Worm (Caenorhabditis elegans) whole organism, L1 larva: ENCODE results near the gene F59B10.6.

ENCODE experiments used
- C34B4.2 ChIP-seq: sonication (generic microtip); optimal IDR thresholded peaks from 2 replicates; lab custom pipeline; 2017; ENCODE audit warnings: mild to moderate bottlenecking, missing genetic modification characterization, missing compliant biosample characterization
- Y116A8C.19 ChIP-seq: sonication (generic microtip); optimal IDR thresholded peaks from 2 replicates; lab custom pipeline; 2016; ENCODE audit warnings: missing compliant biosample characterization, missing genetic modification characterization, borderline replicate concordance
- aha-1 ChIP-seq: fragments of 150-350 bp; optimal IDR thresholded peaks from 2 replicates; lab custom pipeline; 2014; ENCODE audit warnings: missing biosample characterization, missing genetic modification characterization
- aly-2 ChIP-seq: fragments of 150-350 bp; optimal IDR thresholded peaks from 2 replicates; lab custom pipeline; 2014; ENCODE audit warnings: missing biosample characterization, missing genetic modification characterization
- ama-1 ChIP-seq: fragments of 150-350 bp; optimal IDR thresholded peaks from 2 replicates; lab custom pipeline; 2014
- ceh-8 ChIP-seq: fragments of 200-800 bp; sonication (Bioruptor generic); optimal IDR thresholded peaks from 2 replicates; lab custom pipeline; 2018; ENCODE audit warnings: mild to moderate bottlenecking, missing genetic modification characterization, moderate library complexity, missing compliant biosample characterization
- ceh-90 ChIP-seq: sonication (generic microtip); optimal IDR thresholded peaks from 2 replicates; lab custom pipeline; 2016; ENCODE audit warnings: missing genetic modification characterization, missing compliant biosample characterization
- ces-1 ChIP-seq: fragments of 150-350 bp; optimal IDR thresholded peaks from 2 replicates; lab custom pipeline; 2014; ENCODE audit warnings: missing biosample characterization, missing genetic modification reagents, missing genetic modification characterization
- dpl-1 ChIP-seq, 3 experiments: fragments of 150-350 bp in 2 of 3; sonication (generic microtip) in 1 of 3; optimal IDR thresholded peaks; 2 replicates each; lab custom pipeline; 2014 to 2017; ENCODE audit warnings: missing biosample characterization in 3 of 3, missing genetic modification characterization in 3 of 3, missing genetic modification reagents in 3 of 3
- dsc-1 ChIP-seq: sonication (generic microtip); optimal IDR thresholded peaks from 2 replicates; lab custom pipeline; 2016; ENCODE audit warnings: mild to moderate bottlenecking, missing genetic modification characterization, missing compliant biosample characterization
- efl-1 ChIP-seq, 4 experiments: fragments of 150-350 bp; optimal IDR thresholded peaks in 3 of 4; peaks in 1 of 4; 1 replicate in 1 of 4; 2 replicates in 3 of 4; lab custom pipeline; 2014; ENCODE audit warnings: missing biosample characterization in 2 of 4, missing genetic modification characterization in 2 of 4, missing genetic modification reagents in 2 of 4
- egl-13 ChIP-seq: sonication (generic microtip); optimal IDR thresholded peaks from 2 replicates; lab custom pipeline; 2016; ENCODE audit warnings: missing genotype, missing genetic modification reagents, missing genetic modification characterization, missing compliant biosample characterization
- elt-3 ChIP-seq, 6 experiments: fragments of 150-350 bp in 1 of 6; sonication (generic microtip); optimal IDR thresholded peaks; 2 replicates each; lab custom pipeline; 2017 to 2018; ENCODE audit warnings: missing biosample characterization in 6 of 6, missing genetic modification characterization in 6 of 6, inconsistent platforms in 1 of 6
- fkh-4 ChIP-seq: sonication (generic microtip); optimal IDR thresholded peaks from 2 replicates; lab custom pipeline; 2016; ENCODE audit warnings: missing compliant biosample characterization, missing genetic modification characterization, borderline replicate concordance
- fkh-8 ChIP-seq: sonication (generic microtip); optimal IDR thresholded peaks from 2 replicates; lab custom pipeline; 2016; ENCODE audit warnings: mild to moderate bottlenecking, missing genetic modification characterization, missing compliant biosample characterization
- hlh-17 ChIP-seq: fragments of 200-800 bp; sonication (Bioruptor generic); optimal IDR thresholded peaks from 2 replicates; lab custom pipeline; 2018; ENCODE audit warnings: missing genetic modification characterization, mild to moderate bottlenecking, missing compliant biosample characterization, moderate library complexity, borderline replicate concordance
- hpl-2 ChIP-seq: fragments of 150-350 bp; optimal IDR thresholded peaks from 2 replicates; lab custom pipeline; 2014; ENCODE audit warnings: missing biosample characterization, missing genetic modification reagents, missing genetic modification characterization
- irx-1 ChIP-seq: sonication (generic microtip); optimal IDR thresholded peaks from 2 replicates; lab custom pipeline; 2016; ENCODE audit warnings: missing genetic modification characterization, missing compliant biosample characterization
- isw-1 ChIP-seq: fragments of 200-800 bp; sonication (Bioruptor generic); IDR thresholded peaks from 2 replicates; pipeline ENCODE4 v1.3.6; 2022; ENCODE audit warnings: missing genetic modification characterization, missing compliant biosample characterization
- lin-13 ChIP-seq: fragments of 150-350 bp; optimal IDR thresholded peaks from 2 replicates; lab custom pipeline; 2014; ENCODE audit warnings: missing biosample characterization, missing genetic modification reagents, missing genetic modification characterization
- lin-35 ChIP-seq, 2 experiments: fragments of 150-350 bp; optimal IDR thresholded peaks; 2 replicates each; lab custom pipeline; 2014; ENCODE audit warnings: missing biosample characterization in 2 of 2, missing genetic modification characterization in 2 of 2, missing genetic modification reagents in 2 of 2
- mep-1 ChIP-seq: fragments of 150-350 bp; optimal IDR thresholded peaks from 2 replicates; lab custom pipeline; 2014; ENCODE audit warnings: missing biosample characterization, missing genetic modification characterization
- nhr-11 ChIP-seq: fragments of 150-350 bp; optimal IDR thresholded peaks from 2 replicates; lab custom pipeline; 2014; ENCODE audit warnings: missing biosample characterization, missing genetic modification characterization
- nhr-28 ChIP-seq: fragments of 150-350 bp; optimal IDR thresholded peaks from 2 replicates; lab custom pipeline; 2014; ENCODE audit warnings: missing biosample characterization, missing genetic modification characterization
- nhr-47 ChIP-seq: sonication (generic microtip); optimal IDR thresholded peaks from 2 replicates; lab custom pipeline; 2016; ENCODE audit warnings: mild to moderate bottlenecking, missing genetic modification characterization, moderate library complexity, missing compliant biosample characterization
- nhr-85 ChIP-seq: sonication (generic microtip); peaks from one replicate; lab custom pipeline; 2016; ENCODE audit warnings: missing genetic modification characterization, inconsistent platforms, missing compliant biosample characterization
- nhr-90 ChIP-seq: sonication (generic microtip); optimal IDR thresholded peaks from 2 replicates; lab custom pipeline; 2016; ENCODE audit warnings: mild to moderate bottlenecking, missing genetic modification characterization, missing compliant biosample characterization; ENCODE audit not compliant: poor library complexity
- pag-3 ChIP-seq: sonication (generic microtip); optimal IDR thresholded peaks from 2 replicates; lab custom pipeline; 2017; ENCODE audit warnings: missing genetic modification characterization, mild to moderate bottlenecking, missing compliant biosample characterization, antibody characterized with exemption, borderline replicate concordance; ENCODE audit not compliant: insufficient read depth
- pqm-1 ChIP-seq: sonication (generic microtip); optimal IDR thresholded peaks from 3 replicates; lab custom pipeline; 2017; ENCODE audit warnings: missing biosample characterization, missing genetic modification characterization
- rnt-1 ChIP-seq: sonication (generic microtip); optimal IDR thresholded peaks from 2 replicates; lab custom pipeline; 2016; ENCODE audit warnings: mild to moderate bottlenecking, missing genetic modification characterization, moderate library complexity, missing compliant biosample characterization
- snu-23 ChIP-seq: sonication (generic microtip); optimal IDR thresholded peaks from 2 replicates; lab custom pipeline; 2016; ENCODE audit warnings: missing genetic modification characterization, missing compliant biosample characterization
- sup-37 ChIP-seq: fragments of 200-800 bp; sonication (Bioruptor generic); optimal IDR thresholded peaks from 2 replicates; lab custom pipeline; 2018; ENCODE audit warnings: mild to moderate bottlenecking, missing genetic modification characterization, missing compliant biosample characterization
- tbx-2 ChIP-seq: sonication (generic microtip); optimal IDR thresholded peaks from 2 replicates; lab custom pipeline; 2016; ENCODE audit warnings: missing genetic modification characterization, missing compliant biosample characterization
- vab-15 ChIP-seq: sonication (generic microtip); optimal IDR thresholded peaks from 2 replicates; lab custom pipeline; 2017; ENCODE audit warnings: missing genotype, mild to moderate bottlenecking, missing genetic modification characterization, missing compliant biosample characterization
- zag-1 ChIP-seq: fragments of 150-350 bp; optimal IDR thresholded peaks from 2 replicates; lab custom pipeline; 2014; ENCODE audit warnings: missing biosample characterization, missing genetic modification characterization
- zip-4 ChIP-seq: fragments of 200-800 bp; sonication (Bioruptor generic); optimal IDR thresholded peaks from 2 replicates; lab custom pipeline; 2018; ENCODE audit warnings: mild to moderate bottlenecking, missing genetic modification characterization, moderate library complexity, missing compliant biosample characterization
- ztf-4 ChIP-seq: fragments of 150-350 bp; optimal IDR thresholded peaks from 2 replicates; lab custom pipeline; 2014; ENCODE audit warnings: missing biosample characterization, missing genetic modification characterization

The F59B10.6 gene

DNA sequence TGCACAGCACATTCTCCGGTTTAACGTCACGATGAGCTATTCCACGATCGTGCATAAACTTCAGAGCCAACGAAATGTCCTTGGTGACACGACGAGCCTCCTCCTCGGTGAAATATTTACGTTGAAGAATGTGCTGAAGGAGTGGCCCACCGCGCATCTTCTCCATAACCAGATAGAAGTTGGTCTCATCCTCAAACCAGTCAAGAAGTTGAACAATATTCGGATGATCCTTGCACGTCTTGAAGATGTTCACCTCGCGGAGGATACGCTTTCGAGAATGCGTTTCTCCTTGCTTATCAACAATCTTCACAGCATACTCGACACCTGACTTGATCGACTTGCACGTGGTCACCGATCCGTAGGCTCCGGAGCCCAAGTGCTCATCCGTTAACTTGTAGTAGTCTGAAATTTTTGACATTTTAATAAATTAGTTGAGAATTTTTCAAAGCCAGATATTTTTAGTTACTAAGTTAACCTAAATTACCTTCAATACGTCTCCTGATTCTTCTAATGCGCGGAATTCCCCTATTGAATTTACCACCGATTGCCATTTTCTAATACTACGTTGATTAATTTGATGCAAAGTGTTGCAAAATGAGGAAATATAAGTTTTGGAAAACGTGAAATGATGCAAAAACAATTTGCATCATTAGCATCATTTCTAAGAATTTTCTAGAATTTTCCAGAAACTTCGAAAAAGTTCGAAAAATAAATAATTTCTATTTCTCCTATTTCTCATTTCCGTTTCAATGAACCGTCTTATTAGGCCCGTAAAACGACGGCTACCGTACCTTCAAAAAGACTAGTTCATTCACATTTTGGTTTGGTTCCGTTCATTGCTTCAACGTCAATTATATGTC, 21.9 kb upstream of the F59B10.6 start:
- peak; percentile 0 for TF ChIP-seq dsc-1
- TF ChIP-seq ces-1 (GFP tag; lab: Kevin White, UChicago): no peak
- TF ChIP-seq nhr-47 (tag; lab: Kevin White, UChicago): peak; percentile 13
- no peak for TF ChIP-seq zag-1
- TF ChIP-seq snu-23 (GFP tag; lab: Kevin White, UChicago): peak; percentile 9
- TF ChIP-seq ceh-8 (GFP tag; lab: Kevin White, UChicago): no peak
- no peak for TF ChIP-seq lin-35 (GFP tag; optimal IDR thresholded peaks at IDR 0.05; lab: Kevin White, UChicago)
- peak; percentile 36 for TF ChIP-seq fkh-8 (tag; lab: Kevin White, UChicago)
- no peak for TF ChIP-seq hlh-17
- no peak for TF ChIP-seq efl-1 (optimal IDR thresholded peaks at IDR 0.05; lab: Kevin White, UChicago)
- TF ChIP-seq efl-1 (GFP tag; optimal IDR thresholded peaks at IDR 0.05 in 1 of 2; lab: Kevin White, UChicago): peak in 1 of 2 experiments; percentile 70
- no peak for TF ChIP-seq elt-3 (tag; optimal IDR thresholded peaks at IDR 0.05; lab: Kevin White, UChicago)
- no peak for TF ChIP-seq dpl-1 (GFP tag; optimal IDR thresholded peaks at IDR 0.05; lab: Kevin White, UChicago)
- no peak for TF ChIP-seq nhr-28 (tag; lab: Kevin White, UChicago)
- no peak for TF ChIP-seq ceh-90 (tag; lab: Kevin White, UChicago)
- TF ChIP-seq ama-1 (lab: Kevin White, UChicago): peak; percentile 9
- no peak for TF ChIP-seq C34B4.2 (tag; lab: Kevin White, UChicago)
- no peak for TF ChIP-seq hpl-2 (GFP tag; lab: Kevin White, UChicago)

DNA sequence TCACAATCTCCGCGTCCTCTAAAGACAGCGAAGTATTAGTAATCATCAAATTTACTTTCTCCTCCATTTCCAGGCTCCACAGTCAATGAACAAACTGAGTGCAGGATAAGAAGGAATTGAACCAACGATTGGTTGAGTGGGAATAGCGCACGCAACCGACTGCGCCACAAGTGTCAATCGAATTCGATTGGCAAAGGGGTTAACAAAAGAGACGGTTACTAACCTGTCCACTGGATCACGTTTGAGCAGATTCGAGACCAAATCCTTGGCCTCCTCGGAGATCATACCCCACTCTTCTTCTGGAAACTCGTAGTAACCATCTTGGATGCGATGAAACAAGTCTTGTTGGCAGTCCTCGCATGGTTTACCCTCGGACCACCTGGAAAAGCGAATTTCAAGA, 20.9 kb upstream of the F59B10.6 start:
- no peak for TF ChIP-seq lin-13 (GFP tag; lab: Kevin White, UChicago)
- no peak for TF ChIP-seq ztf-4 (tag; lab: Kevin White, UChicago)
- no peak for TF ChIP-seq nhr-47 (tag; lab: Kevin White, UChicago)
- TF ChIP-seq aly-2 (tag; lab: Kevin White, UChicago): peak; percentile 7
- TF ChIP-seq vab-15 (tag; lab: Kevin White, UChicago): no peak
- no peak for TF ChIP-seq zip-4
- TF ChIP-seq elt-3 (tag; optimal IDR thresholded peaks at IDR 0.05; lab: Kevin White, UChicago): no peak
- TF ChIP-seq efl-1 (optimal IDR thresholded peaks at IDR 0.05; lab: Kevin White, UChicago): no peak
- peak in 1 of 2 experiments; percentile 87 for TF ChIP-seq efl-1 (GFP tag; optimal IDR thresholded peaks at IDR 0.05 in 1 of 2; lab: Kevin White, UChicago)
- TF ChIP-seq pag-3: no peak
- TF ChIP-seq sup-37: no peak
- no peak for TF ChIP-seq fkh-4 (tag; lab: Kevin White, UChicago)
- no peak for TF ChIP-seq pqm-1
- peak; percentile 4 for TF ChIP-seq nhr-90 (tag; lab: Kevin White, UChicago)
- no peak for TF ChIP-seq aha-1
- no peak for TF ChIP-seq nhr-11
- TF ChIP-seq mep-1 (tag; lab: Kevin White, UChicago): no peak
- TF ChIP-seq isw-1 (GFP tag; lab: Robert Waterston, UW): no peak
- peak in 1 of 2 experiments; percentile 23 for TF ChIP-seq lin-35 (GFP tag; optimal IDR thresholded peaks at IDR 0.05; lab: Kevin White, UChicago)
- TF ChIP-seq Y116A8C.19: no peak
- peak; percentile 9 for TF ChIP-seq irx-1 (tag; lab: Kevin White, UChicago)
- TF ChIP-seq ama-1 (lab: Kevin White, UChicago): peak; percentile 60
- peak; percentile 21 for TF ChIP-seq rnt-1 (tag; lab: Kevin White, UChicago)

DNA sequence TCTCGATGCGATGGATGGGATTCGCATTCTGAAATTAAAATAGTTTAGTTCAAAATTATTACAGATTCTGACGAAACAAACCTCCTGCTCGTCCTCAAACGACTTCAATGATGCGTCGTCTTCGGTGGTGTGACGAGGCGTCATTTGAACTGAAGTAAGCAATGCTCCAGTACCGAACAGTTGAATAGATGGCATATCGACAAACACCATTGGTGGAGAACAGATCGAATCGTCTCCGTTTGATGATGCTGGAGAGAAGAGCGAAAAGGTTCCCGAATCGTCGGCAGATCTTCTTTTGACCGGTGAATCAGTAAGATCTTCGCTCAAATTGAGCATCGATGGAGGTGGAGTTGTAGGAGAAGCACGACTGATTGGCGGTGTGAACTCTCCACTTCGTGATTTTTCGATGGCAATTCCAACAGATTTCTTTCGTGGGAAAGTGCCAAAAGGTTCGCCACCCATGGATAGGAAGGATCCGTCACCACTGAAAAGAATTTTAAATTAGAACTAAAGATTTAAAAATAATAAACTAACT, 20.2 kb upstream of the F59B10.6 start:
- TF ChIP-seq tbx-2 (tag; lab: Kevin White, UChicago) (no peak), zip-4 (no peak), egl-13 (tag; lab: Kevin White, UChicago) (no peak), ama-1 (lab: Kevin White, UChicago) (peak; percentile 7), nhr-85 (tag; lab: Kevin White, UChicago) (peak; percentile 33), nhr-90 (tag; lab: Kevin White, UChicago) (no peak)
